Worm (Caenorhabditis elegans): Measurements from ENCODE around the gene skih-2.

ce11 chrIV:11097795-11098194 lies 44.4 kb downstream of the skih-2 start, which contains the start of gene M7.12:
- no peak for TF ChIP-seq drap-1 (GFP tag; optimal IDR thresholded peaks at IDR 0.05)
- no peak for TF ChIP-seq M03D4.4 (tag; optimal IDR thresholded peaks at IDR 0.05)
- no peak for TF ChIP-seq lsy-2 (tag; optimal IDR thresholded peaks at IDR 0.05)
- no peak for TF ChIP-seq snpc-4 (tag; optimal IDR thresholded peaks at IDR 0.05)
- TF ChIP-seq nhr-12 (tag; optimal IDR thresholded peaks at IDR 0.05): no peak
- TF ChIP-seq pha-4 (tag; optimal IDR thresholded peaks at IDR 0.05): no peak
- TF ChIP-seq unc-39 (tag; optimal IDR thresholded peaks at IDR 0.05): no peak
- TF ChIP-seq unc-62 (GFP tag; optimal IDR thresholded peaks at IDR 0.05): no peak
- no peak for TF ChIP-seq elt-3 (tag; optimal IDR thresholded peaks at IDR 0.05)
- TF ChIP-seq mls-2 (tag; optimal IDR thresholded peaks at IDR 0.05): no peak

Data from whole organism, mixed stage, embryonic.